Fruit fly (Drosophila melanogaster) whole organism, embryonic: ENCODE results near the gene Vsp37A.

Experiments used
- Aef1 ChIP-seq: fragments of 200-800 bp; sonication (Bioruptor generic); IDR thresholded peaks from 3 replicates; pipeline ENCODE4 v1.3.6; 2022; ENCODE audit warnings: missing biosample characterization, missing genetic modification characterization
- Asciz ChIP-seq: fragments of 200-800 bp; sonication (Bioruptor generic); optimal IDR thresholded peaks from 2 replicates; lab custom pipeline; 2017; ENCODE audit warnings: missing biosample characterization, mild to moderate bottlenecking, missing genetic modification characterization, missing genetic modification reagents
- Atf6 ChIP-seq: fragments of 200-800 bp; sonication (Bioruptor generic); IDR thresholded peaks from 2 replicates; pipeline ENCODE4 v1.3.6; 2022; ENCODE audit warnings: missing biosample characterization, missing genetic modification characterization
- CG11504 ChIP-seq: fragments of 200-800 bp; sonication (Bioruptor generic); optimal IDR thresholded peaks from 3 replicates; lab custom pipeline; 2019; ENCODE audit warnings: missing biosample characterization, mild to moderate bottlenecking, missing genetic modification characterization, moderate library complexity
- CG12071 ChIP-seq: fragments of 200-800 bp; sonication (Bioruptor generic); optimal IDR thresholded peaks from 3 replicates; lab custom pipeline; 2018; ENCODE audit warnings: missing biosample characterization, mild to moderate bottlenecking, missing genetic modification characterization
- CG13287 ChIP-seq: fragments of 200-800 bp; sonication (Bioruptor generic); IDR thresholded peaks from 2 replicates; pipeline ENCODE4 v1.3.6; 2022; ENCODE audit warnings: missing biosample characterization, missing genetic modification characterization; ENCODE audit not compliant: partially characterized antibody
- CG1602 ChIP-seq: fragments of 200-800 bp; sonication (Bioruptor generic); optimal IDR thresholded peaks from 3 replicates; lab custom pipeline; 2016; ENCODE audit warnings: missing biosample characterization, missing genetic modification characterization
- CG1603 ChIP-seq: fragments of 200-800 bp; sonication (Bioruptor generic); optimal IDR thresholded peaks from 2 replicates; lab custom pipeline; 2019; ENCODE audit warnings: missing biosample characterization, mild to moderate bottlenecking, missing genetic modification characterization, moderate library complexity
- CG1647 ChIP-seq: fragments of 200-800 bp; sonication (Bioruptor generic); optimal IDR thresholded peaks from 3 replicates; lab custom pipeline; 2016; ENCODE audit warnings: missing biosample characterization, missing genetic modification characterization
- CG17385 ChIP-seq: fragments of 200-800 bp; sonication (Bioruptor generic); optimal IDR thresholded peaks from 3 replicates; lab custom pipeline; 2018; ENCODE audit warnings: missing biosample characterization, mild to moderate bottlenecking, missing genetic modification characterization
- CG1832 ChIP-seq: fragments of 200-800 bp; sonication (Bioruptor generic); optimal IDR thresholded peaks from 2 replicates; lab custom pipeline; 2017; ENCODE audit warnings: missing biosample characterization, mild to moderate bottlenecking, missing genetic modification characterization, inconsistent platforms
- CG18476 ChIP-seq: fragments of 200-800 bp; sonication (Bioruptor generic); optimal IDR thresholded peaks from 2 replicates; lab custom pipeline; 2016; ENCODE audit warnings: missing biosample characterization, mild to moderate bottlenecking, missing genetic modification characterization
- CG31365 ChIP-seq: fragments of 200-800 bp; sonication (Bioruptor generic); optimal IDR thresholded peaks from 2 replicates; lab custom pipeline; 2018; ENCODE audit warnings: missing biosample characterization, mild to moderate bottlenecking, missing genetic modification characterization
- CG5953 ChIP-seq: fragments of 200-800 bp; sonication (Bioruptor generic); IDR thresholded peaks from 2 replicates; pipeline ENCODE4 v1.3.6; 2022; ENCODE audit warnings: missing biosample characterization, missing genetic modification characterization
- CG6175 ChIP-seq: fragments of 200-800 bp; sonication (Bioruptor generic); IDR thresholded peaks from 3 replicates; pipeline ENCODE4 v1.3.6; 2022; ENCODE audit warnings: missing biosample characterization, missing genetic modification characterization
- CG6765 ChIP-seq: fragments of 200-800 bp; sonication (Bioruptor generic); optimal IDR thresholded peaks from 3 replicates; lab custom pipeline; 2017; ENCODE audit warnings: missing biosample characterization, mild to moderate bottlenecking, missing genetic modification characterization
- CG7987 ChIP-seq: fragments of 200-800 bp; sonication (Bioruptor generic); optimal IDR thresholded peaks from 2 replicates; lab custom pipeline; 2018; ENCODE audit warnings: missing biosample characterization, mild to moderate bottlenecking, missing genetic modification characterization, moderate library complexity
- CG8290 ChIP-seq, 3 experiments: fragments of 200-800 bp; sonication (Bioruptor generic); optimal IDR thresholded peaks; 2 replicates each; lab custom pipeline; 2016 to 2019; ENCODE audit warnings: missing biosample characterization in 3 of 3, missing genetic modification characterization in 3 of 3, mild to moderate bottlenecking in 2 of 3, moderate library complexity in 1 of 3
- CG8478 ChIP-seq: fragments of >200 bp; optimal IDR thresholded peaks from 2 replicates; lab custom pipeline; 2018
- CG9215 ChIP-seq: fragments of 200-800 bp; sonication (Bioruptor generic); IDR thresholded peaks from 2 replicates; pipeline ENCODE4 v1.3.6; 2022; ENCODE audit warnings: missing biosample characterization, missing genetic modification characterization
- Dp ChIP-seq: fragments of 200-800 bp; sonication (Bioruptor generic); optimal IDR thresholded peaks from 2 replicates; lab custom pipeline; 2018; ENCODE audit warnings: missing biosample characterization, mild to moderate bottlenecking, missing genetic modification characterization, moderate library complexity
- Fer1 ChIP-seq: fragments of 200-800 bp; sonication (Bioruptor generic); optimal IDR thresholded peaks from 2 replicates; lab custom pipeline; 2017; ENCODE audit warnings: missing biosample characterization, mild to moderate bottlenecking, missing genetic modification characterization
- Fer3 ChIP-seq: fragments of 200-800 bp; sonication (Bioruptor generic); optimal IDR thresholded peaks from 2 replicates; lab custom pipeline; 2018; ENCODE audit warnings: missing biosample characterization, mild to moderate bottlenecking, missing genetic modification characterization, moderate library complexity
- GATAe ChIP-seq: fragments of 200-800 bp; sonication (Bioruptor generic); conservative IDR thresholded peaks from 2 replicates; pipeline ENCODE4 v1.3.6; 2022; ENCODE audit warnings: missing biosample characterization, missing genetic modification characterization
- HmgZ ChIP-seq: fragments of 200-800 bp; sonication (Bioruptor generic); optimal IDR thresholded peaks from 2 replicates; lab custom pipeline; 2018; ENCODE audit warnings: missing biosample characterization, mild to moderate bottlenecking, missing genetic modification characterization
- Hr3 ChIP-seq: fragments of 200-800 bp; sonication (Bioruptor generic); optimal IDR thresholded peaks from 3 replicates; lab custom pipeline; 2016; ENCODE audit warnings: missing biosample characterization, missing genetic modification characterization
- Jarid2 ChIP-seq: fragments of 200-800 bp; sonication (Bioruptor generic); optimal IDR thresholded peaks from 3 replicates; lab custom pipeline; 2017; ENCODE audit warnings: mild to moderate bottlenecking, missing biosample characterization, missing genetic modification reagents, missing genetic modification characterization
- Med ChIP-seq: fragments of 200-800 bp; sonication (Bioruptor generic); peaks from one replicate; lab custom pipeline; 2016; ENCODE audit warnings: missing biosample characterization, missing genetic modification characterization, mild to moderate bottlenecking, inconsistent platforms, moderate library complexity
- Nf-YB ChIP-seq: fragments of 200-800 bp; sonication (Bioruptor generic); optimal IDR thresholded peaks from 3 replicates; lab custom pipeline; 2019; ENCODE audit warnings: missing biosample characterization, mild to moderate bottlenecking, missing genetic modification characterization, moderate library complexity
- Nf-YC ChIP-seq: fragments of 200-800 bp; optimal IDR thresholded peaks from 3 replicates; lab custom pipeline; 2019; ENCODE audit warnings: missing biosample characterization, mild to moderate bottlenecking, missing genetic modification characterization, moderate library complexity
- az2 ChIP-seq: fragments of 200-800 bp; sonication (Bioruptor generic); optimal IDR thresholded peaks from 3 replicates; lab custom pipeline; 2016; ENCODE audit warnings: missing biosample characterization, missing genetic modification characterization
- cg ChIP-seq: fragments of 200-800 bp; sonication (Bioruptor generic); optimal IDR thresholded peaks from 3 replicates; lab custom pipeline; 2019; ENCODE audit warnings: missing biosample characterization, mild to moderate bottlenecking, missing genetic modification characterization, moderate library complexity
- chn ChIP-seq: fragments of 200-800 bp; sonication (Bioruptor generic); optimal IDR thresholded peaks from 2 replicates; lab custom pipeline; 2016; ENCODE audit warnings: missing biosample characterization, missing genetic modification characterization
- croc ChIP-seq: fragments of 200-800 bp; sonication (Bioruptor generic); conservative IDR thresholded peaks from 3 replicates; pipeline ENCODE4 v1.3.6; 2022; ENCODE audit warnings: missing biosample characterization, missing genetic modification characterization
- crol ChIP-seq: fragments of 200-800 bp; sonication (Bioruptor generic); IDR thresholded peaks from 2 replicates; pipeline ENCODE4 v1.3.6; 2022; ENCODE audit warnings: missing biosample characterization, missing genetic modification characterization
- crp ChIP-seq, 2 experiments: fragments of 200-800 bp; sonication (Bioruptor generic); optimal IDR thresholded peaks; 2 replicates in 1 of 2; 3 replicates in 1 of 2; lab custom pipeline; 2017; ENCODE audit warnings: missing biosample characterization in 2 of 2, missing genetic modification characterization in 2 of 2, mild to moderate bottlenecking in 1 of 2, moderate library complexity in 1 of 2
- fd96Cb ChIP-seq: fragments of 200-800 bp; sonication (Bioruptor generic); optimal IDR thresholded peaks from 2 replicates; lab custom pipeline; 2018; ENCODE audit warnings: missing biosample characterization, mild to moderate bottlenecking, missing genetic modification characterization, moderate library complexity
- ham ChIP-seq: fragments of 200-800 bp; sonication (Bioruptor generic); IDR thresholded peaks from 2 replicates; pipeline ENCODE4 v1.3.6; 2022; ENCODE audit warnings: missing biosample characterization, missing genetic modification characterization
- lbe ChIP-seq: fragments of 200-800 bp; sonication (Bioruptor generic); optimal IDR thresholded peaks from 2 replicates; lab custom pipeline; 2016; ENCODE audit warnings: missing biosample characterization, mild to moderate bottlenecking, missing genetic modification characterization
- nerfin-1 ChIP-seq: fragments of 200-800 bp; sonication (Bioruptor generic); optimal IDR thresholded peaks from 3 replicates; lab custom pipeline; 2019; ENCODE audit warnings: missing biosample characterization, mild to moderate bottlenecking, missing genetic modification characterization, moderate library complexity
- nmo ChIP-seq: fragments of 200-800 bp; sonication (Bioruptor generic); optimal IDR thresholded peaks from 2 replicates; lab custom pipeline; 2018; ENCODE audit warnings: missing biosample characterization, mild to moderate bottlenecking, missing genetic modification characterization, moderate library complexity
- onecut ChIP-seq: fragments of 200-800 bp; sonication (Bioruptor generic); IDR thresholded peaks from 2 replicates; pipeline ENCODE4 v1.3.6; 2022; ENCODE audit warnings: missing biosample characterization, missing genetic modification characterization
- pita ChIP-seq: fragments of 200-800 bp; sonication (Bioruptor generic); optimal IDR thresholded peaks from 2 replicates; lab custom pipeline; 2017; ENCODE audit warnings: missing biosample characterization, mild to moderate bottlenecking, missing genetic modification characterization
- pzg ChIP-seq: fragments of 200-800 bp; sonication (Bioruptor generic); optimal IDR thresholded peaks from 3 replicates; lab custom pipeline; 2018; ENCODE audit warnings: missing biosample characterization, mild to moderate bottlenecking, missing genetic modification characterization, moderate library complexity
- sna ChIP-seq: fragments of 200-800 bp; sonication (Bioruptor generic); IDR thresholded peaks from 2 replicates; pipeline ENCODE4 v1.3.6; 2022; ENCODE audit warnings: missing biosample characterization, missing genetic modification characterization; ENCODE audit not compliant: partially characterized antibody
- so ChIP-seq: fragments of 200-800 bp; sonication (Bioruptor generic); IDR thresholded peaks from 3 replicates; pipeline ENCODE4 v1.3.6; 2022; ENCODE audit warnings: missing biosample characterization, missing genetic modification characterization
- ssp ChIP-seq: fragments of 200-800 bp; sonication (Bioruptor generic); IDR thresholded peaks from 2 replicates; pipeline ENCODE4 v1.3.6; 2022; ENCODE audit warnings: missing biosample characterization, missing genetic modification characterization
- stwl ChIP-seq: fragments of 200-800 bp; sonication (Bioruptor generic); optimal IDR thresholded peaks from 3 replicates; lab custom pipeline; 2018; ENCODE audit warnings: missing biosample characterization, mild to moderate bottlenecking, missing genetic modification characterization, moderate library complexity
- twi ChIP-seq: fragments of 200-800 bp; optimal IDR thresholded peaks from 2 replicates; lab custom pipeline; 2019; ENCODE audit warnings: missing biosample characterization, mild to moderate bottlenecking, missing genetic modification characterization, moderate library complexity
- wek ChIP-seq: fragments of 200-800 bp; sonication (Bioruptor generic); optimal IDR thresholded peaks from 3 replicates; lab custom pipeline; 2018; ENCODE audit warnings: missing biosample characterization, mild to moderate bottlenecking, missing genetic modification characterization, moderate library complexity

Gene Vsp37A

DNA sequence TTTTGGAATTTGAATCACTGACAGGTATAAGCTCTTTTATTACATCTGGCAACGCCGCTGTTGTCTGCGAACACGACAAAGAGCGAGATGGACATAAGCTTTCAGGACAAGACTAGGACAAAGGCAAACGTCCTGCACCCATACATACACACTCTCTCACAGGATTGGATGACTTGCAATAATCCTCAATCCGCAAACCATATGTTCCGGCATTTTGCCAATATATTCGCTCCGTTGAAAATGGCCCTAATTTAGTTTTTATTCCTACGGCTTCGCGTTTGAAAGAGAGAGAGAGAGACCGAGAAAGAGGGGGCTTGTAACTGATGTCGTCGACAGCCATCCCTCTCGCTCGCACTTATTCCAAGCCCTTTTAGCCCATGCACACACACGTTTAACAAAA, 32.9 kb downstream of the Vsp37A start:
- TF ChIP-seq CG8290 (GFP tag; optimal IDR thresholded peaks at IDR 0.05; lab: Kevin White, UChicago), result no peak
- TF ChIP-seq CG8290 (tag; optimal IDR thresholded peaks at IDR 0.05; lab: Kevin White, UChicago), result peak in 1 of 2 experiments; percentile 2
- peak; percentile 82 for TF ChIP-seq CG8478 (lab: Kevin White, UChicago)
- TF ChIP-seq Fer3, result no peak
- TF ChIP-seq Med (GFP tag; lab: Kevin White, UChicago), result peak; percentile 64
- TF ChIP-seq CG9215 (GFP tag; lab: Robert Waterston, UW), result peak; percentile 52
- TF ChIP-seq nmo (GFP tag; lab: Kevin White, UChicago), result peak; percentile 2
- TF ChIP-seq onecut, result peak; percentile 58
- peak; percentile 14 for TF ChIP-seq cg
- peak; percentile 17 for TF ChIP-seq Fer1 (GFP tag; lab: Kevin White, UChicago)
- TF ChIP-seq so, result no peak
- no peak for TF ChIP-seq Atf6 (GFP tag; lab: Robert Waterston, UW)
- TF ChIP-seq ham (GFP tag; lab: Robert Waterston, UW), result no peak
- TF ChIP-seq fd96Cb (tag; lab: Kevin White, UChicago), result no peak
- TF ChIP-seq ssp, result no peak
- TF ChIP-seq CG1832 (GFP tag; lab: Kevin White, UChicago), result peak; percentile 78
- TF ChIP-seq CG1603 (tag; lab: Kevin White, UChicago), result peak; percentile 14
- TF ChIP-seq crp (GFP tag; optimal IDR thresholded peaks at IDR 0.05; lab: Kevin White, UChicago), result peak in 1 of 2 experiments; percentile 75
- TF ChIP-seq pzg, result peak; percentile 31
- TF ChIP-seq nerfin-1 (tag; lab: Kevin White, UChicago), result peak; percentile 62
- TF ChIP-seq stwl (tag; lab: Kevin White, UChicago), result peak; percentile 5
- peak; percentile 25 for TF ChIP-seq Dp (GFP tag; lab: Kevin White, UChicago)
- peak; percentile 69 for TF ChIP-seq Nf-YC (tag; lab: Kevin White, UChicago)
- TF ChIP-seq Nf-YB (GFP tag; lab: Kevin White, UChicago), result peak; percentile 12

DNA sequence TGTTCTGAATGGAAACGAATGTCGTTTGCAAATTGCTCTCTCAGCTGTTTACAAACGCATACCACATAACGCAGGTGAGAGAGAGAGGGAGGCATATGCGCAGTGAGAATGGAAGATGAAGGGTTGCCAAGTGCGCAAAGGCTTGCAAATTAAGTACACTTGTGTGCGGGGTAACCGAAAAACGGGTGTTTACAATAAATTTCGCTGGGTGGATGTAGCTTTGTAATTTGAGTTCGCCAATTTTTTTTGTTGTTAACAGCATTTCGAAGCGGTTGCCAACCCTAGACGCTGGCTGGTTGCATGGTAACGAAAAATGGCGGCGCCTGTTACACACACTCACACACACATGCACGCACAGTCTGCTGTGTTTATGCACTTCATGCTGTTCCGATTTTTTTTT, 33.6 kb downstream of the Vsp37A start:
- TF ChIP-seq croc, result peak; percentile 88
- TF ChIP-seq wek (GFP tag; lab: Kevin White, UChicago), result peak; percentile 91
- peak; percentile 94 for TF ChIP-seq CG17385 (GFP tag; lab: Kevin White, UChicago)
- TF ChIP-seq CG31365 (tag; lab: Kevin White, UChicago), result peak; percentile 87
- TF ChIP-seq chn, result peak; percentile 95
- TF ChIP-seq Jarid2, result no peak
- peak; percentile 81 for TF ChIP-seq twi (tag; lab: Kevin White, UChicago)
- peak; percentile 95 for TF ChIP-seq lbe
- TF ChIP-seq CG1647 (GFP tag; lab: Kevin White, UChicago), result peak; percentile 92
- TF ChIP-seq Hr3 (GFP tag; lab: Kevin White, UChicago), result peak; percentile 88
- peak; percentile 97 for TF ChIP-seq CG5953
- TF ChIP-seq az2 (GFP tag; lab: Kevin White, UChicago), result peak; percentile 94
- TF ChIP-seq Aef1 (GFP tag; lab: Robert Waterston, UW), result peak; percentile 95
- peak; percentile 88 for TF ChIP-seq CG7987 (GFP tag; lab: Kevin White, UChicago)
- peak; percentile 40; the same call in 1 of the 2 replicates for TF ChIP-seq GATAe (GFP tag; lab: Robert Waterston, UW)
- TF ChIP-seq CG12071, result peak; percentile 98
- peak; percentile 94 for TF ChIP-seq Asciz (GFP tag; lab: Kevin White, UChicago)
- no peak for TF ChIP-seq crol (GFP tag; lab: Robert Waterston, UW)
- TF ChIP-seq sna, result no peak
- TF ChIP-seq CG13287 (GFP tag; lab: Robert Waterston, UW), result no peak
- TF ChIP-seq CG6175, result peak; percentile 94
- peak; percentile 87 for TF ChIP-seq CG1602
- TF ChIP-seq pita (GFP tag; lab: Kevin White, UChicago), result no peak
- TF ChIP-seq HmgZ, result peak; percentile 97
- peak; percentile 92 for TF ChIP-seq CG18476 (GFP tag; lab: Kevin White, UChicago)
- peak; percentile 95 for TF ChIP-seq CG11504 (tag; lab: Kevin White, UChicago)
- TF ChIP-seq CG6765 (GFP tag; lab: Kevin White, UChicago), result peak; percentile 86
